Fruit fly (Drosophila melanogaster) whole organism, prepupa: ENCODE results near the gene mew.

Experiments used
- CG10669 ChIP-seq: fragments of 200-800 bp; sonication (Bioruptor generic); optimal IDR thresholded peaks from 3 replicates; lab custom pipeline; 2018; ENCODE audit warnings: missing biosample characterization, mild to moderate bottlenecking, missing genetic modification characterization, moderate library complexity
- CG11294 ChIP-seq: fragments of 200-800 bp; sonication (Bioruptor generic); IDR thresholded peaks from 2 replicates; pipeline ENCODE4 v1.3.6; 2022; ENCODE audit warnings: missing biosample characterization, missing genetic modification characterization
- CG11762 ChIP-seq: fragments of 200-800 bp; sonication (Bioruptor generic); optimal IDR thresholded peaks from 3 replicates; lab custom pipeline; 2016; ENCODE audit warnings: missing biosample characterization, missing genetic modification characterization; ENCODE audit not compliant: insufficient read depth
- CG11902 ChIP-seq: fragments of 200-800 bp; sonication (Bioruptor generic); optimal IDR thresholded peaks from 3 replicates; lab custom pipeline; 2016; ENCODE audit warnings: missing biosample characterization, missing genetic modification characterization
- CG15336 ChIP-seq: fragments of 200-800 bp; sonication (Bioruptor generic); IDR thresholded peaks from 2 replicates; pipeline ENCODE4 v1.3.6; 2022; ENCODE audit warnings: missing biosample characterization, missing genetic modification characterization
- CG1621 ChIP-seq: fragments of 200-800 bp; sonication (Bioruptor generic); optimal IDR thresholded peaks from 3 replicates; lab custom pipeline; 2018; ENCODE audit warnings: missing biosample characterization, mild to moderate bottlenecking, missing genetic modification characterization
- CG16779 ChIP-seq: fragments of 200-800 bp; sonication (Bioruptor generic); optimal IDR thresholded peaks from 3 replicates; lab custom pipeline; 2017; ENCODE audit warnings: missing biosample characterization, mild to moderate bottlenecking, missing genetic modification characterization
- CG3032 ChIP-seq: fragments of 200-800 bp; optimal IDR thresholded peaks from 2 replicates; lab custom pipeline; 2019; ENCODE audit warnings: missing biosample characterization, mild to moderate bottlenecking, missing genetic modification characterization, moderate library complexity
- CG31627 ChIP-seq: fragments of 200-800 bp; sonication (Bioruptor generic); optimal IDR thresholded peaks from 3 replicates; lab custom pipeline; 2016; ENCODE audit warnings: missing biosample characterization, missing genetic modification characterization
- CG32006 ChIP-seq: fragments of 200-800 bp; sonication (Bioruptor generic); optimal IDR thresholded peaks from 3 replicates; lab custom pipeline; 2017; ENCODE audit warnings: missing biosample characterization, mild to moderate bottlenecking, missing genetic modification characterization
- CG4318 ChIP-seq: fragments of 200-800 bp; sonication (Bioruptor generic); optimal IDR thresholded peaks from 3 replicates; lab custom pipeline; 2017; ENCODE audit warnings: missing biosample characterization, mild to moderate bottlenecking, missing genetic modification characterization
- CG6163 ChIP-seq: fragments of 200-800 bp; sonication (Bioruptor generic); IDR thresholded peaks from 3 replicates; pipeline ENCODE4 v1.3.6; 2022; ENCODE audit warnings: missing biosample characterization, missing genetic modification characterization
- CG6276 ChIP-seq: fragments of 200-800 bp; sonication (Bioruptor generic); optimal IDR thresholded peaks from 2 replicates; lab custom pipeline; 2017; ENCODE audit warnings: missing biosample characterization, mild to moderate bottlenecking, missing genetic modification characterization
- CG6792 ChIP-seq: fragments of 200-800 bp; sonication (Bioruptor generic); optimal IDR thresholded peaks from 3 replicates; lab custom pipeline; 2016; ENCODE audit warnings: missing biosample characterization, missing genetic modification characterization
- CG6854 ChIP-seq: fragments of 200-800 bp; sonication (Bioruptor generic); optimal IDR thresholded peaks from 2 replicates; lab custom pipeline; 2017; ENCODE audit warnings: missing biosample characterization, mild to moderate bottlenecking, missing genetic modification characterization
- CG7368 ChIP-seq: fragments of 200-800 bp; sonication (Bioruptor generic); optimal IDR thresholded peaks from 3 replicates; lab custom pipeline; 2016; ENCODE audit warnings: missing biosample characterization, missing genetic modification characterization
- CG8119 ChIP-seq: fragments of 200-800 bp; sonication (Bioruptor generic); IDR thresholded peaks from 3 replicates; pipeline ENCODE4 v1.3.6; 2022; ENCODE audit warnings: missing biosample characterization, missing genetic modification characterization
- CG8319 ChIP-seq: fragments of 200-800 bp; sonication (Bioruptor generic); optimal IDR thresholded peaks from 3 replicates; lab custom pipeline; 2016; ENCODE audit warnings: missing biosample characterization, missing genetic modification characterization
- CG8632 ChIP-seq: fragments of 200-800 bp; sonication (Bioruptor generic); optimal IDR thresholded peaks from 3 replicates; lab custom pipeline; 2016; ENCODE audit warnings: missing biosample characterization, missing genetic modification characterization
- CG9139 ChIP-seq: fragments of 200-800 bp; sonication (Bioruptor generic); optimal IDR thresholded peaks from 3 replicates; lab custom pipeline; 2017; ENCODE audit warnings: missing biosample characterization, mild to moderate bottlenecking, missing genetic modification characterization
- Eip78C ChIP-seq: fragments of 200-800 bp; sonication (Bioruptor generic); peaks from one replicate; lab custom pipeline; 2016; ENCODE audit warnings: missing biosample characterization, missing genetic modification characterization
- Eip93F ChIP-seq: fragments of 200-800 bp; sonication (Bioruptor generic); optimal IDR thresholded peaks from 2 replicates; lab custom pipeline; 2016; ENCODE audit warnings: missing biosample characterization, mild to moderate bottlenecking, missing genetic modification characterization
- Gug ChIP-seq: fragments of 200-800 bp; sonication (Bioruptor generic); IDR thresholded peaks from 2 replicates; pipeline ENCODE4 v1.3.6; 2022; ENCODE audit warnings: missing biosample characterization, missing genetic modification characterization
- Hr38 ChIP-seq: sonication (Bioruptor generic); optimal IDR thresholded peaks from 2 replicates; lab custom pipeline; 2016; ENCODE audit warnings: missing biosample characterization, missing genetic modification characterization
- Hr39 ChIP-seq: fragments of 200-800 bp; sonication (Bioruptor generic); optimal IDR thresholded peaks from 2 replicates; lab custom pipeline; 2016; ENCODE audit warnings: missing biosample characterization, missing genetic modification characterization
- Hr4 ChIP-seq: fragments of 200-800 bp; sonication (Bioruptor generic); optimal IDR thresholded peaks from 3 replicates; lab custom pipeline; 2016; ENCODE audit warnings: missing biosample characterization, missing genetic modification characterization
- Lpt ChIP-seq: fragments of 200-800 bp; sonication (Bioruptor generic); optimal IDR thresholded peaks from 3 replicates; lab custom pipeline; 2016; ENCODE audit warnings: missing biosample characterization, missing genetic modification characterization
- OdsH ChIP-seq: fragments of 200-800 bp; sonication (Bioruptor generic); optimal IDR thresholded peaks from 3 replicates; lab custom pipeline; 2016; ENCODE audit warnings: missing biosample characterization, missing genetic modification characterization
- Smox ChIP-seq: fragments of 200-800 bp; sonication (Bioruptor generic); optimal IDR thresholded peaks from 3 replicates; lab custom pipeline; 2016; ENCODE audit warnings: missing biosample characterization, missing genetic modification characterization
- Sox102F ChIP-seq: fragments of 200-800 bp; sonication (Bioruptor generic); optimal IDR thresholded peaks from 2 replicates; lab custom pipeline; 2016; ENCODE audit warnings: missing biosample characterization, mild to moderate bottlenecking, missing genetic modification characterization
- Sox14 ChIP-seq: fragments of 200-800 bp; sonication (Bioruptor generic); optimal IDR thresholded peaks from 3 replicates; lab custom pipeline; 2016; ENCODE audit warnings: missing biosample characterization, missing genetic modification characterization
- Sox15 ChIP-seq: fragments of 200-800 bp; sonication (Bioruptor generic); optimal IDR thresholded peaks from 3 replicates; lab custom pipeline; 2016; ENCODE audit warnings: missing biosample characterization, missing genetic modification characterization
- achi ChIP-seq: fragments of 200-800 bp; sonication (Bioruptor generic); optimal IDR thresholded peaks from 3 replicates; lab custom pipeline; 2016; ENCODE audit warnings: missing biosample characterization, missing genetic modification characterization
- acj6 ChIP-seq: fragments of 200-800 bp; sonication (Bioruptor generic); optimal IDR thresholded peaks from 3 replicates; lab custom pipeline; 2016; ENCODE audit warnings: missing biosample characterization, missing genetic modification characterization
- cyc ChIP-seq: fragments of 200-800 bp; sonication (Bioruptor generic); optimal IDR thresholded peaks from 3 replicates; lab custom pipeline; 2016; ENCODE audit warnings: missing biosample characterization, missing genetic modification characterization
- dac ChIP-seq: fragments of 200-800 bp; sonication (Bioruptor generic); optimal IDR thresholded peaks from 2 replicates; lab custom pipeline; 2017; ENCODE audit warnings: missing biosample characterization, mild to moderate bottlenecking, missing genetic modification characterization
- eg ChIP-seq: fragments of 200-800 bp; sonication (Bioruptor generic); IDR thresholded peaks from 3 replicates; pipeline ENCODE4 v1.3.6; 2022; ENCODE audit warnings: missing biosample characterization, missing genetic modification characterization
- esn ChIP-seq: fragments of 200-800 bp; sonication (Bioruptor generic); optimal IDR thresholded peaks from 2 replicates; lab custom pipeline; 2016; ENCODE audit warnings: missing biosample characterization, mild to moderate bottlenecking, missing genetic modification characterization, moderate library complexity
- fd85E ChIP-seq: fragments of 200-800 bp; sonication (Bioruptor generic); optimal IDR thresholded peaks from 3 replicates; lab custom pipeline; 2016; ENCODE audit warnings: missing biosample characterization, missing genetic modification characterization
- fkh ChIP-seq: fragments of 200-800 bp; sonication (Bioruptor generic); optimal IDR thresholded peaks from 3 replicates; lab custom pipeline; 2017; ENCODE audit warnings: missing biosample characterization, mild to moderate bottlenecking, missing genetic modification characterization, moderate library complexity
- lz ChIP-seq: fragments of 200-800 bp; sonication (Bioruptor generic); optimal IDR thresholded peaks from 3 replicates; lab custom pipeline; 2016; ENCODE audit warnings: missing biosample characterization, missing genetic modification characterization
- pdm3 ChIP-seq: fragments of 200-800 bp; sonication (Bioruptor generic); optimal IDR thresholded peaks from 3 replicates; lab custom pipeline; 2016; ENCODE audit warnings: missing biosample characterization, missing genetic modification characterization
- salr ChIP-seq, 2 experiments: fragments of 200-800 bp; sonication (Bioruptor generic); optimal IDR thresholded peaks; 3 replicates each; lab custom pipeline; 2016 to 2018; ENCODE audit warnings: missing biosample characterization in 2 of 2, missing genetic modification characterization in 2 of 2, mild to moderate bottlenecking in 1 of 2
- ss ChIP-seq, 2 experiments: fragments of 200-800 bp; sonication (Bioruptor generic); optimal IDR thresholded peaks; 2 replicates in 1 of 2; 3 replicates in 1 of 2; lab custom pipeline; 2017 to 2018; ENCODE audit warnings: mild to moderate bottlenecking in 2 of 2, missing biosample characterization in 2 of 2, missing genetic modification characterization in 2 of 2, moderate library complexity in 1 of 2
- svp ChIP-seq: fragments of 200-800 bp; sonication (Bioruptor generic); peaks from one replicate; lab custom pipeline; 2016; ENCODE audit warnings: missing biosample characterization, missing genetic modification characterization
- vri ChIP-seq: fragments of 200-800 bp; sonication (Bioruptor generic); optimal IDR thresholded peaks from 3 replicates; lab custom pipeline; 2016; ENCODE audit warnings: missing biosample characterization, mild to moderate bottlenecking, missing genetic modification characterization

Gene mew

DNA sequence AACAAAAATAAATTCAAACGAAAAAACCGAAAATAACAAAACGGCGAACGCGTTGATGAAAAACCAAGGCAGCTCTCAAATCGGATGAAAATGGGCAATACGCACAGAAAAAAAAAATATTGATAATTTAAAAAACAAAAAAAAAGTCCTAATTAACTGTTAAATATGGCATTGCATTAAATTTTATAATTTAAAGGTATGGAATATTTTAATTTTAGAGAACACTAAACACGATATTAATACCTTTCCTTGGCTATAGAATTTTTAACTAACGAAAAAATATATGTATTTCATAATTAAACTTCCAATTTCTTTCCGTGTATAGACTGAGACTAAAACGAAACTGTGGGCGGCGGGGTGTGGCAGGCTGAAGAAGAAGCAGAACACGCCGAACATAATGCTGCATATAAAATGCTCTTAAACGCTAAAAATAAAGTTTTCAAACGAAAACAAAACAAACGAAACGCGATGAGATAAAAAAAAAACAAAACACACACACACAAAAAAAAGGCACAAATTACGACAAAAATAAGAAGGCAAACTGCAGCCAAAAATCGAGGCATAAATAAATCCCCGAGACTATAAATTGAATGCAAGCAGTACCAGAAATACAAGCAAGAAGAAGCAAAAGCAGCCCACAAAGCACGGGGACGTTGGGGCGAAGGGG, 16.3 kb upstream of the mew start (continued):
- TF ChIP-seq Sox102F (GFP tag; lab: Kevin White, UChicago): no peak
- TF ChIP-seq Hr4 (GFP tag; lab: Kevin White, UChicago): peak; percentile 45
- TF ChIP-seq Eip78C: peak; percentile 84
- TF ChIP-seq Sox15 (GFP tag; lab: Kevin White, UChicago): no peak
- no peak for TF ChIP-seq CG31627
- TF ChIP-seq svp (GFP tag; lab: Kevin White, UChicago): no peak
- no peak for TF ChIP-seq CG11902
- TF ChIP-seq CG1621 (tag; lab: Kevin White, UChicago): no peak
- TF ChIP-seq CG6792: no peak
- peak; percentile 17 for TF ChIP-seq CG4318 (GFP tag; lab: Kevin White, UChicago)
- TF ChIP-seq cyc (GFP tag; lab: Kevin White, UChicago): peak; percentile 24
- TF ChIP-seq CG6854: no peak
- no peak for TF ChIP-seq Lpt (GFP tag; lab: Kevin White, UChicago)
- peak; percentile 19; the same call in 1 of the 2 replicates for TF ChIP-seq CG11294
- no peak for TF ChIP-seq lz (GFP tag; lab: Kevin White, UChicago)
- no peak for TF ChIP-seq CG11762 (GFP tag; lab: Kevin White, UChicago)
- no peak for TF ChIP-seq Smox (GFP tag; lab: Kevin White, UChicago)
- TF ChIP-seq fd85E: no peak
- peak; percentile 40 for TF ChIP-seq CG3032
- TF ChIP-seq salr (GFP tag; optimal IDR thresholded peaks at IDR 0.05; lab: Kevin White, UChicago): peak in 1 of 2 experiments; percentile 59
- no peak for TF ChIP-seq Sox14
- TF ChIP-seq CG8632 (GFP tag; lab: Kevin White, UChicago): no peak
- no peak for TF ChIP-seq CG9139 (GFP tag; lab: Kevin White, UChicago)
- no peak for TF ChIP-seq Hr39
- peak; percentile 45 for TF ChIP-seq achi (GFP tag; lab: Kevin White, UChicago)
- TF ChIP-seq, all 60 proteins: peak for 24

DNA sequence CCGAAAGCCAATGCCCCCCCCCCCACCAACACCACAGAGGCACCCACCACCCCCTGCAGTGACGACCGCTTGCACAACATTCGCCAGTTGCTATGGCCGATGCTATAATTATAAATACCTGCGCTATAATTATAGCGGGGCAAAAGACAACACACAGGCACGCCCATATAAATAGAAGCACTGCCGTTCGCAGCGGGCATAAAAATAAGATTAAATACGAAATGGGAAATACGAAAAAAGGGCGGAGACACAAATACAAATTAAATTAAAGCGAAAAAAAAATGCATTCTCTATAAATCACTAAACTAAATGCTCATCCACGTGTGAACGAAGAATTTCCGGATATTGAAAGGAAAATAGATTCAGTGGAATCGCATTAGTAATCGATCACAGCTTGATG, 15.1 kb upstream of the mew start:
- TF ChIP-seq CG31627: no peak
- no peak for TF ChIP-seq OdsH (GFP tag; lab: Kevin White, UChicago)
- peak; percentile 48 for TF ChIP-seq Eip78C
- TF ChIP-seq CG7368 (GFP tag; lab: Kevin White, UChicago): no peak
- peak; percentile 14 for TF ChIP-seq acj6
- no peak for TF ChIP-seq CG11902
- no peak for TF ChIP-seq svp (GFP tag; lab: Kevin White, UChicago)
- TF ChIP-seq CG10669 (GFP tag; lab: Kevin White, UChicago): peak; percentile 8
- TF ChIP-seq CG16779: no peak
- no peak for TF ChIP-seq CG11762 (GFP tag; lab: Kevin White, UChicago)
- TF ChIP-seq esn (GFP tag; lab: Kevin White, UChicago): no peak
- peak; percentile 26; the same call in 1 of the 3 replicates for TF ChIP-seq eg
- no peak for TF ChIP-seq CG8319 (GFP tag; lab: Kevin White, UChicago)
- TF ChIP-seq salr (GFP tag; optimal IDR thresholded peaks at IDR 0.05; lab: Kevin White, UChicago): no peak
- no peak for TF ChIP-seq ss (GFP tag; optimal IDR thresholded peaks at IDR 0.05; lab: Kevin White, UChicago)
- TF ChIP-seq Hr38 (GFP tag; lab: Kevin White, UChicago): no peak
- TF ChIP-seq Hr4 (GFP tag; lab: Kevin White, UChicago): peak; percentile 28

DNA sequence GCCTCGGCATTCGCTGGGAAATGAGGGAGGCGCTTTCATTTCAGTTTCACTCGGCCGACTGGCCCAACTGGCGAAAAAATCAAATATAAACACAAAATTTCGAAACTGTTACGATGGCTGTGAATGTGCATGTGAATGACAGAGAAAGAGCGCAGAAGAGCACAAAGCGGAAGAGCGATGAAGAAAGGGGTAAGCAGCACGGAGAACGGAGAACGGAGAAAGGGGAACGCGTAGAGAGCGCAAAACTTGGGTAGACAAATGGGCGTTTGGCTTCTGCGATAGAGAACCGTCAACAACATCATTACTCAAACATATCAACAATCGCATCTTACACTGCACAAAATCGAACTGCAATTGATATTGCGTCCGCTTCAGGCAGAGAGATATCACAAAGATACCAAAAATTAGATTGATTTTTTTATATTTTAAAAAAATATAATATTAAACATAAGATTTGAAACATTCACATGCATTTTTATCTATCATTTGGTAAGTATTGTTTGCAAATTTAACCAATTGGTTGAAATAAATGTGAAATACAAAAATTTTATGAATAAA, 14.5 kb upstream of the mew start:
- no peak for TF ChIP-seq CG1621 (tag; lab: Kevin White, UChicago)
- no peak for TF ChIP-seq vri (GFP tag; lab: Kevin White, UChicago)
- no peak for TF ChIP-seq CG31627
- TF ChIP-seq fkh (GFP tag; lab: Kevin White, UChicago): no peak
- peak; percentile 33 for TF ChIP-seq Eip78C
- TF ChIP-seq CG15336 (GFP tag; lab: Robert Waterston, UW): peak; percentile 36
- peak; percentile 16 for TF ChIP-seq achi (GFP tag; lab: Kevin White, UChicago)
- peak; percentile 21 for TF ChIP-seq CG4318 (GFP tag; lab: Kevin White, UChicago)
- peak; percentile 4 for TF ChIP-seq CG6276 (GFP tag; lab: Kevin White, UChicago)
- TF ChIP-seq Gug (GFP tag; lab: Robert Waterston, UW): peak; percentile 46
- TF ChIP-seq pdm3 (GFP tag; lab: Kevin White, UChicago): no peak
- TF ChIP-seq Lpt (GFP tag; lab: Kevin White, UChicago): peak; percentile 11
- peak; percentile 55; the same call in 2 of the 3 replicates for TF ChIP-seq CG6163 (GFP tag; lab: Robert Waterston, UW)
- no peak for TF ChIP-seq fd85E
- no peak for TF ChIP-seq CG10669 (GFP tag; lab: Kevin White, UChicago)
- peak; percentile 20; the same call in 1 of the 3 replicates for TF ChIP-seq CG8119
- no peak for TF ChIP-seq dac (GFP tag; lab: Kevin White, UChicago)
- TF ChIP-seq CG32006 (GFP tag; lab: Kevin White, UChicago): peak; percentile 63
- 0 out of 2 replicates have a peak, but pooled peaks have one; percentile 6 for TF ChIP-seq CG11294
- TF ChIP-seq Eip93F (GFP tag; lab: Kevin White, UChicago): peak; percentile 4
- TF ChIP-seq acj6: no peak
